Worm (Caenorhabditis elegans): Measurements from ENCODE around the gene F42G4.2.
A peak's percentile ranks its signal among the peaks of the same experiment; 100 is the strongest.
"Not testable (repeated sequence)": the region's sequence is repeated elsewhere in the genome, so short reads cannot be mapped to it uniquely, and the experiment has no call there.

Gene F42G4.2

DNA sequence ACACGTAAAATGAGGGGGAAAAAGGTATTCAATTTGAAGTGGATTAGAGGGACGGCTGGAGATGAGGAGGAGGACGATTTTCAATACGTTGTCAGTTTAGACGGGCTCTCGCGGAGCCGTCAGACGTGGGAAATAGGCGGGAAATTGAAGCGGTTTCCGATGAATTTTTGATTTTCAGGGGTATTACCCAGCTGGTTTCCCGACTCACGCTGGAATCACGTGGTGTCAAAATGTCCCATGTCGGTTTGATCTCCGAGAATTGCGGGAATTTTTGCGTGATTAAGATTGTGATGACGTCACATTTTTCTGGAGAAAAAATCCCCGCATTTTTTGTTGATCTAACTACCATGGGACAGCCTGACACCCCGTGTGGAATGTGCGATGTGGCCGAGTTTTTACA lies 35.0 kb upstream of the F42G4.2 start (continued):
- TF ChIP-seq ceh-82 (tag; optimal IDR thresholded peaks at IDR 0.05) (no peak), attf-4 (tag; optimal IDR thresholded peaks at IDR 0.05) (no peak), zfp-2 (tag; optimal IDR thresholded peaks at IDR 0.05) (no peak)

DNA sequence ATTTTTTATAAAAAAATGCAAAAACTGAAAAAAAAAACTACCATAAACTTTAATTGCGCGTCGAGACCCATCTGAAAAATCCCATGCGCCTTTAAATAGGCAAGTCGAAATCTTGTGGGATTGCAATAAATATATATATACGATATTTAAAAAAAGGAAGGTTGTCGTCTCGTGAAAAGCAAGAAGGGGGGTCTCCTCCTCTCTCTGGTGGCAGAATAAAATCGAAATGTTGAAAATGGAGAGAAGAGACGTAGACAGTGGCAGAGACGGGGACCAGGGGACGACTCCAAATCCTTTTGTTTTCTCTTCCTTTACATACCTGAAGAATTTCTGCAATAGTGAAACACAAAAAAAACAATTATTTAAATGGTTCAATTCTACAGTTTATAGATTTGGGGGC lies 33.7 kb upstream of the F42G4.2 start, which contains the start of gene F18A11.5:
TSS of gene F18A11.5 (minus strand) at position 321 of the 400 bp plus-strand sequence.
- peak; percentile 69 for TF ChIP-seq ama-1 (optimal IDR thresholded peaks at IDR 0.05)
- no peak for TF ChIP-seq ceh-20 (GFP tag; IDR thresholded peaks at IDR 0.05)
- peak; percentile 3 for TF ChIP-seq dve-1 (tag; optimal IDR thresholded peaks at IDR 0.05; ENCODE audit: insufficient read depth)
- peak; percentile 7 for TF ChIP-seq rbr-2 (tag; optimal IDR thresholded peaks at IDR 0.05)
- TF ChIP-seq F49E8.2 (tag; optimal IDR thresholded peaks at IDR 0.05; ENCODE audit: borderline replicate concordance) = no peak
- no peak for TF ChIP-seq zfp-3 (GFP tag; conservative IDR thresholded peaks at IDR 0.05)
- TF ChIP-seq hlh-11 (tag; optimal IDR thresholded peaks at IDR 0.05) = peak; percentile 29
- peak; percentile 2 for TF ChIP-seq aha-1 (tag)
- 0 out of 2 replicates have a peak, but pooled peaks have one; percentile 48 for TF ChIP-seq arid-1 (GFP tag; conservative IDR thresholded peaks at IDR 0.05)
- TF ChIP-seq nhr-41 (GFP tag; IDR thresholded peaks at IDR 0.05) = no peak

DNA sequence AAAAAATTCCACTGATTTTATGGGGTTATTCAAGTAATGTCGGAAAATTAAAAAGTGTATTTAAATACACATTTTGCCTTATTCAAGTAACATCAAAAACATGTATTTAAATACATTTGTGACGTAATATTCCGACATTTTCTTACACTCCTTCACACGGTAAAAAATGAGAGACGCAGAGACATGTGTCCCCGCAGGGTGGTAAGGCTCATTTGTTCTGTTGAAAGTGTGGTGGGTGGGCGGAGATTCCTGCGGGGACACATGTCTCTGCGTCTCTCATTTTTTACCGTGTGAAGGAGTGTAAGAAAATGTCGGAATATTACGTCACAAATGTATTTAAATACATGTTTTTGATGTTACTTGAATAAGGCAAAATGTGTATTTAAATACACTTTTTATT lies 31.3 kb upstream of the F42G4.2 start:
- TF ChIP-seq lin-13 (GFP tag; optimal IDR thresholded peaks at IDR 0.05) (peak; percentile 21), unc-62 (GFP tag; optimal IDR thresholded peaks at IDR 0.05 in 1 of 2) (peak in 1 of 2 experiments; percentile 16), mxl-2 (GFP tag; conservative IDR thresholded peaks at IDR 0.05) (peak; percentile 65), lin-38 (GFP tag; IDR thresholded peaks at IDR 0.05) (peak; percentile 89), nhr-41 (GFP tag; IDR thresholded peaks at IDR 0.05) (peak; percentile 83), set-16 (GFP tag; IDR thresholded peaks at IDR 0.05) (peak; percentile 29; the same call in 1 of the 2 replicates), dmd-6 (GFP tag; IDR thresholded peaks at IDR 0.05) (peak; percentile 96), ceh-20 (GFP tag; IDR thresholded peaks at IDR 0.05) (peak; percentile 96), dve-1 (tag; optimal IDR thresholded peaks at IDR 0.05; ENCODE audit: insufficient read depth) (peak; percentile 63), hlh-11 (tag; optimal IDR thresholded peaks at IDR 0.05) (peak; percentile 69), rbr-2 (tag; optimal IDR thresholded peaks at IDR 0.05) (peak; percentile 70), dpl-1 (GFP tag; optimal IDR thresholded peaks at IDR 0.05) (peak; percentile 16), nhr-48 (tag; optimal IDR thresholded peaks at IDR 0.05) (peak; percentile 21), pha-4 (GFP tag; IDR thresholded peaks at IDR 0.05) (peak; percentile 94), duxl-1 (tag; optimal IDR thresholded peaks at IDR 0.05; ENCODE audit: poor library complexity) (peak; percentile 9), lin-29 (GFP tag; IDR thresholded peaks at IDR 0.05) (peak; percentile 91), nhr-28 (tag; optimal IDR thresholded peaks at IDR 0.05) (peak; percentile 33), mep-1 (tag; optimal IDR thresholded peaks at IDR 0.05) (peak; percentile 50), madf-9 (GFP tag; conservative IDR thresholded peaks at IDR 0.05) (peak; percentile 80), spr-1 (tag; optimal IDR thresholded peaks at IDR 0.05) (peak; percentile 6), F37D6.2 (tag; optimal IDR thresholded peaks at IDR 0.05) (peak; percentile 64), mes-2 (tag; optimal IDR thresholded peaks at IDR 0.05; ENCODE audit: poor library complexity, severe bottlenecking) (peak; percentile 69), arid-1 (GFP tag; conservative IDR thresholded peaks at IDR 0.05) (peak; percentile 91), lim-7 (GFP tag; IDR thresholded peaks at IDR 0.05) (0 out of 2 replicates have a peak, but pooled peaks have one; percentile 37), php-3 (GFP tag; IDR thresholded peaks at IDR 0.05) (peak; percentile 81), T26A8.4 (GFP tag; IDR thresholded peaks at IDR 0.05) (peak; percentile 97), zfp-3 (GFP tag; conservative IDR thresholded peaks at IDR 0.05) (peak; percentile 90), tra-1 (GFP tag; IDR thresholded peaks at IDR 0.05) (peak; percentile 88; the same call in 1 of the 2 replicates), lsy-2 (tag; optimal IDR thresholded peaks at IDR 0.05) (peak; percentile 2 to 60), vab-7 (GFP tag; IDR thresholded peaks at IDR 0.05) (peak; percentile 69; the same call in 1 of the 2 replicates), saeg-2 (GFP tag; IDR thresholded peaks at IDR 0.05) (peak; percentile 75; the same call in 1 of the 2 replicates), mdt-29 (GFP tag; IDR thresholded peaks at IDR 0.05) (peak; percentile 85), Y75B8A.6 (GFP tag; IDR thresholded peaks at IDR 0.05) (0 out of 2 replicates have a peak, but pooled peaks have one; percentile 41), D1046.2 (GFP tag; IDR thresholded peaks at IDR 0.05) (peak; percentile 60; the same call in 1 of the 2 replicates), dmd-8 (GFP tag; IDR thresholded peaks at IDR 0.05) (peak; percentile 65; the same call in 1 of the 2 replicates), dmd-9 (GFP tag; IDR thresholded peaks at IDR 0.05) (peak; percentile 92), hmg-1.1 (GFP tag; IDR thresholded peaks at IDR 0.05) (peak; percentile 92)
- TF ChIP-seq unc-62, pha-4 (tag; optimal IDR thresholded peaks at IDR 0.05): not testable (repeated sequence)

Data from whole organism, L4 larva.